Worm (Caenorhabditis elegans): ENCODE results near the gene des-2.

The des-2 gene

ce11 chrV:11445375-11445774 lies 23.9 kb upstream of the des-2 start:
- TF ChIP-seq ztf-3 (GFP tag; optimal IDR thresholded peaks at IDR 0.05) (no peak), hmg-20 (GFP tag; IDR thresholded peaks at IDR 0.05) (no peak), unc-62 (GFP tag; optimal IDR thresholded peaks at IDR 0.05) (no peak), madf-10 (tag; optimal IDR thresholded peaks at IDR 0.05) (peak; percentile 33), ccch-3 (GFP tag; optimal IDR thresholded peaks at IDR 0.05) (no peak), madf-8 (GFP tag; conservative IDR thresholded peaks at IDR 0.05) (no peak), zfh-2 (GFP tag; conservative IDR thresholded peaks at IDR 0.05) (peak; percentile 82), B0261.1 (tag; optimal IDR thresholded peaks at IDR 0.05) (no peak), cebp-2 (GFP tag; IDR thresholded peaks at IDR 0.05) (0 out of 2 replicates have a peak, but pooled peaks have one; percentile 37)

DNA sequence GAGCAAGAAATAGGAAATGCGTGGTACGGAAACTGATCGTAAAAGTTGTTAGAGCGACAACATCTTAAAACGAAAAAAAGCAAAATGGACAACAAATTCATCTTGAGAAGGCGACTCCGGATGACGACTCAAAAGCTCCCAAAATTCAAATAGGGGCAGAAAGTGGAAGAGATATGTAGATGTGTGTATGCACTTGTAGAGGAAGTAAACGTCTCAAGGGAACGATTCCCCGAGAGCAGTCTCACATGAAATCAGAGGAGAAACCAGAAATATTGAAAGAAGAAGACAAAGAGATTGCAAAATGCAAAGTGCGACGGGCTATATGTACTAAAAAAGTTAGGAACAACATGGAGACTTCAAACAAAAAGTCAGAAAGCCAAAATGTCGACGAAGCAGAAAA lies 22.0 kb upstream of the des-2 start, which contains the start of gene F57B7.2:
TSS of gene F57B7.2 (minus strand) at position 101 of the 400 bp plus-strand sequence.
- no peak for TF ChIP-seq F39B2.1 (GFP tag; IDR thresholded peaks at IDR 0.05)
- no peak for TF ChIP-seq die-1 (tag; optimal IDR thresholded peaks at IDR 0.05)
- TF ChIP-seq B0035.1 (tag; optimal IDR thresholded peaks at IDR 0.05): no peak
- no peak for TF ChIP-seq hlh-26 (GFP tag; conservative IDR thresholded peaks at IDR 0.05)
- TF ChIP-seq ztf-18 (tag; optimal IDR thresholded peaks at IDR 0.05): no peak
- no peak for TF ChIP-seq mcd-1 (GFP tag; IDR thresholded peaks at IDR 0.05)
- no peak for TF ChIP-seq F57C9.4 (tag; optimal IDR thresholded peaks at IDR 0.05)
- TF ChIP-seq tlf-1 (GFP tag; optimal IDR thresholded peaks at IDR 0.05): no peak
- TF ChIP-seq zim-3 (tag; optimal IDR thresholded peaks at IDR 0.05): no peak
- no peak for TF ChIP-seq nfya-2 (GFP tag; IDR thresholded peaks at IDR 0.05)
- no peak for TF ChIP-seq athp-1 (tag; optimal IDR thresholded peaks at IDR 0.05)
- TF ChIP-seq aptf-3 (GFP tag; IDR thresholded peaks at IDR 0.05): no peak
- no peak for TF ChIP-seq F55B11.4 (tag; optimal IDR thresholded peaks at IDR 0.05; ENCODE audit: borderline replicate concordance, insufficient read depth)

- TF ChIP-seq F52B5.7 (tag; optimal IDR thresholded peaks at IDR 0.05) (no peak), ztf-6 (GFP tag; IDR thresholded peaks at IDR 0.05) (no peak), T07F8.4 (tag; optimal IDR thresholded peaks at IDR 0.05) (no peak), hlh-12 (tag; optimal IDR thresholded peaks at IDR 0.05) (no peak), F37B4.10 (GFP tag; IDR thresholded peaks at IDR 0.05) (no peak), chd-7 (tag; optimal IDR thresholded peaks at IDR 0.05) (no peak)
These were observed 17.7 kb upstream of the des-2 start for ce11 chrV:11439202-11439601.

DNA sequence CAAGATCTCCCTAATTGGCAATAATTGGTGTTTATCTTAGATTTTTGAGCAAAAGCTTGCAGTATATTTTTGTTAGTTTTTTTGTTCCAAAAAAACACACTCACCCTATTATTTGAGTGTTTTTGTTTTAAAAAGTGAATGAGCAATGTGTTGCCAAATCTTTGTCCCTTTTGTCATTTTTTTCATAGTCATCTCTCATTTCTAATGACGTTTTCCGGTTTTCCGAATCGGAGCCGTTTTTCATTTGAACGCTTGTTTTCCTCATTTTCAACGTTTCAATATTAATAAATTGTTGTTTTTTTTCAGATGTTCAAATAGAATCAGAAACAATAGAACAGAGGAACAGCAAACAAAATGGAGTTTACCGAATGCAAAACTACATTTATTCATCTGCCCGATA lies 17.0 kb upstream of the des-2 start, which contains the start of gene dmsr-1:
TSS of gene dmsr-1 (plus strand) at position 301 of the 400 bp plus-strand sequence.
- no peak for TF ChIP-seq ceh-79 (tag; optimal IDR thresholded peaks at IDR 0.05)
- no peak for TF ChIP-seq Y67H2A.10 (GFP tag; conservative IDR thresholded peaks at IDR 0.05)
- no peak for TF ChIP-seq lin-40 (tag; optimal IDR thresholded peaks at IDR 0.05)
- no peak for TF ChIP-seq unc-62 (GFP tag; optimal IDR thresholded peaks at IDR 0.05)
- no peak for TF ChIP-seq ztf-6 (GFP tag; IDR thresholded peaks at IDR 0.05)
- TF ChIP-seq snpc-3.4 (tag; optimal IDR thresholded peaks at IDR 0.05): no peak
- TF ChIP-seq C06A6.2 (GFP tag; conservative IDR thresholded peaks at IDR 0.05): no peak
- TF ChIP-seq ekl-4 (GFP tag; IDR thresholded peaks at IDR 0.05): no peak
- TF ChIP-seq mxl-1 (tag; optimal IDR thresholded peaks at IDR 0.05): no peak
- TF ChIP-seq cebp-1 (GFP tag; IDR thresholded peaks at IDR 0.05): no peak
- no peak for TF ChIP-seq cebp-1 (tag; optimal IDR thresholded peaks at IDR 0.05)
- TF ChIP-seq nhr-179 (tag; optimal IDR thresholded peaks at IDR 0.05): no peak
- TF ChIP-seq hmg-1.2 (GFP tag; IDR thresholded peaks at IDR 0.05): no peak
